Worm (Caenorhabditis elegans): ENCODE measurements around the gene C27C12.4.

C27C12.4 gene

DNA sequence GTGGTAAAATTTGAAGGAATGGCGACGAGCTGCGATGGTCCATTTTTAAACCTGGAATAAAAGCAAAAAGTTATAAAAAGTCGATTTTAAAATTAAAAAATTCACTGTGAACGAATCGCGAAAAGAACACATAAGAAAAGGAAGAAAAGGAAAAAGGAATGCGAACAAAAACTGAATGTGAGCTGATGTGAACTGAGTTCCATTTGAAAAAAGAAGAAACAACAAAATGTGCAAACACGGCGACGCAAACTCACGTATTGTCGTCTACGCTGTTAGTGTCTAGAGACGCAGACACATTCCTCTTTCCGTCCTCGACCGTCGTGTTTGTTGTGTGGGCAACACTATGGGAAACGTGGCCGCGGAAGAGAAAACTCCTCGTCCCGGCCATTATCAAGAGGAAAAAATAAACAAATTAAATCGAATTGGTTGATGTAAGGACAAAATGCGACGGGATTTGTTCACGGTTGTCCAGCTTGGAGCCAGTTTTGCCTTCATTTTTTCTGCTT, at the start of gene C27C12.4, which contains the start of gene C27C12.1:
Gene C27C12.4, plus strand, starts transcription at position 375 of the 506 bp plus-strand sequence.
Gene C27C12.1, minus strand, starts transcription at position 51 of the 506 bp plus-strand sequence.
- TF ChIP-seq daf-12 (tag; optimal IDR thresholded peaks at IDR 0.05), result no peak
- TF ChIP-seq ceh-16 (tag; optimal IDR thresholded peaks at IDR 0.05), result no peak
- TF ChIP-seq jun-1 (tag; optimal IDR thresholded peaks at IDR 0.05), result peak; percentile 75
- TF ChIP-seq R02D3.7 (tag; optimal IDR thresholded peaks at IDR 0.05), result peak; percentile 68
- TF ChIP-seq aly-2 (tag; optimal IDR thresholded peaks at IDR 0.05), result no peak
- no peak for TF ChIP-seq unc-39 (tag; optimal IDR thresholded peaks at IDR 0.05)
- no peak for TF ChIP-seq mdl-1 (tag; optimal IDR thresholded peaks at IDR 0.05)
- no peak for TF ChIP-seq ZK546.5 (tag; optimal IDR thresholded peaks at IDR 0.05)
- peak; percentile 87 for TF ChIP-seq lin-15B (tag; optimal IDR thresholded peaks at IDR 0.05)
- no peak for TF ChIP-seq nhr-28 (tag; optimal IDR thresholded peaks at IDR 0.05)
- peak; percentile 85 for TF ChIP-seq nhr-43 (tag; optimal IDR thresholded peaks at IDR 0.05; ENCODE audit: poor library complexity, severe bottlenecking)
- peak; percentile 14 for TF ChIP-seq egl-27 (tag; optimal IDR thresholded peaks at IDR 0.05)
- TF ChIP-seq ztf-4 (tag; optimal IDR thresholded peaks at IDR 0.05), result peak; percentile 34
- peak; percentile 90 for TF ChIP-seq nfya-1 (tag; optimal IDR thresholded peaks at IDR 0.05; ENCODE audit: insufficient read depth)
- TF ChIP-seq tbx-2 (tag; optimal IDR thresholded peaks at IDR 0.05), result peak; percentile 78
- no peak for TF ChIP-seq nhr-77 (tag; optimal IDR thresholded peaks at IDR 0.05)
- no peak for TF ChIP-seq nhr-67 (tag; optimal IDR thresholded peaks at IDR 0.05)
- TF ChIP-seq eor-1 (tag; optimal IDR thresholded peaks at IDR 0.05), result no peak
- TF ChIP-seq nhr-237 (tag; optimal IDR thresholded peaks at IDR 0.05), result no peak
- peak; percentile 87 for TF ChIP-seq skn-1 (tag; optimal IDR thresholded peaks at IDR 0.05)
- peak; percentile 95 for TF ChIP-seq hmg-11 (tag; optimal IDR thresholded peaks at IDR 0.05)
- TF ChIP-seq snpc-4 (tag; optimal IDR thresholded peaks at IDR 0.05), result peak; percentile 89
- TF ChIP-seq ztf-11 (tag; optimal IDR thresholded peaks at IDR 0.05), result no peak
- peak; percentile 35 for TF ChIP-seq elt-1 (tag; optimal IDR thresholded peaks at IDR 0.05)
- no peak for TF ChIP-seq sea-2 (GFP tag; optimal IDR thresholded peaks at IDR 0.05)
- TF ChIP-seq ceh-28 (tag; optimal IDR thresholded peaks at IDR 0.05), result peak; percentile 82
- peak; percentile 44 for TF ChIP-seq ama-1 (optimal IDR thresholded peaks at IDR 0.05)
- peak; percentile 67 for TF ChIP-seq fkh-10 (GFP tag; optimal IDR thresholded peaks at IDR 0.05)
- TF ChIP-seq lsy-12 (tag; optimal IDR thresholded peaks at IDR 0.05), result peak; percentile 57
- TF ChIP-seq lin-39 (tag; optimal IDR thresholded peaks at IDR 0.05), result peak; percentile 82
- peak; percentile 20 for TF ChIP-seq nhr-11 (tag; optimal IDR thresholded peaks at IDR 0.05)
- no peak for TF ChIP-seq nhr-12 (tag; optimal IDR thresholded peaks at IDR 0.05)
- no peak for TF ChIP-seq unc-62 (GFP tag; optimal IDR thresholded peaks at IDR 0.05)
- TF ChIP-seq elt-2 (tag; optimal IDR thresholded peaks at IDR 0.05), result peak; percentile 67
- peak; percentile 51 for TF ChIP-seq egl-5 (tag; optimal IDR thresholded peaks at IDR 0.05)
- peak; percentile 95 for TF ChIP-seq pha-4 (tag; optimal IDR thresholded peaks at IDR 0.05)
- no peak for TF ChIP-seq pqm-1 (tag; optimal IDR thresholded peaks at IDR 0.05)
- TF ChIP-seq nhr-76 (tag; optimal IDR thresholded peaks at IDR 0.05), result no peak
- no peak for TF ChIP-seq elt-3 (tag; optimal IDR thresholded peaks at IDR 0.05)
- TF ChIP-seq nhr-25 (tag; optimal IDR thresholded peaks at IDR 0.05), result peak; percentile 91
- peak; percentile 93 for TF ChIP-seq nhr-23 (tag; optimal IDR thresholded peaks at IDR 0.05)
- no peak for TF ChIP-seq ceh-9 (tag; optimal IDR thresholded peaks at IDR 0.05)
- TF ChIP-seq mml-1 (tag; optimal IDR thresholded peaks at IDR 0.05), result no peak
- peak; percentile 22 for TF ChIP-seq fkh-2 (tag; optimal IDR thresholded peaks at IDR 0.05)
- TF ChIP-seq zag-1 (tag; optimal IDR thresholded peaks at IDR 0.05), result peak; percentile 8
- peak; percentile 69 for TF ChIP-seq ceh-82 (tag; optimal IDR thresholded peaks at IDR 0.05)
- no peak for TF ChIP-seq fos-1 (tag; optimal IDR thresholded peaks at IDR 0.05)
